Worm (Caenorhabditis elegans) whole organism, L4 larva: ENCODE measurements around the gene ZK1128.1.

Experiments
- D1046.2 ChIP-seq: fragments of 200-800 bp; sonication (Bioruptor generic); IDR thresholded peaks from 2 replicates; pipeline ENCODE4 v1.3.6; 2022; ENCODE audit warnings: missing genetic modification characterization, missing compliant biosample characterization
- F10B5.3 ChIP-seq: sonication (generic microtip); optimal IDR thresholded peaks from 2 replicates; lab custom pipeline; 2016; ENCODE audit warnings: mild to moderate bottlenecking, missing genetic modification characterization, missing compliant biosample characterization
- T26A8.4 ChIP-seq: fragments of 200-800 bp; sonication (Bioruptor generic); IDR thresholded peaks from 2 replicates; pipeline ENCODE4 v1.3.6; 2022; ENCODE audit warnings: missing genetic modification characterization, missing compliant biosample characterization
- Y75B8A.6 ChIP-seq: fragments of 200-800 bp; sonication (Bioruptor generic); IDR thresholded peaks from 2 replicates; pipeline ENCODE4 v1.3.6; 2022; ENCODE audit warnings: missing genetic modification reagents, missing genetic modification characterization, missing compliant biosample characterization
- aha-1 ChIP-seq: fragments of 150-350 bp; peaks from one replicate; lab custom pipeline; 2014; ENCODE audit warnings: missing biosample characterization, missing genetic modification characterization
- ama-1 ChIP-seq: fragments of 150-350 bp; optimal IDR thresholded peaks from 2 replicates; lab custom pipeline; 2014; ENCODE audit warnings: inconsistent platforms, mixed read lengths
- cey-2 ChIP-seq: sonication (generic microtip); optimal IDR thresholded peaks from 3 replicates; lab custom pipeline; 2017; ENCODE audit warnings: missing genetic modification characterization, mild to moderate bottlenecking, missing compliant biosample characterization, antibody characterized with exemption, borderline replicate concordance; ENCODE audit not compliant: insufficient read depth
- ctbp-1 ChIP-seq: fragments of 200-800 bp; sonication (Bioruptor generic); IDR thresholded peaks from 2 replicates; pipeline ENCODE4 v1.3.6; 2022; ENCODE audit warnings: missing genetic modification reagents, missing genetic modification characterization, missing compliant biosample characterization
- daf-19 ChIP-seq: fragments of 200-800 bp; sonication (Bioruptor generic); conservative IDR thresholded peaks from 2 replicates; pipeline ENCODE4 v1.3.6; 2022; ENCODE audit warnings: missing genetic modification characterization, missing compliant biosample characterization
- daf-8 ChIP-seq: fragments of 200-800 bp; sonication (Bioruptor generic); IDR thresholded peaks from 2 replicates; pipeline ENCODE4 v1.3.6; 2022; ENCODE audit warnings: missing genetic modification characterization, missing compliant biosample characterization
- duxl-1 ChIP-seq: sonication (generic microtip); optimal IDR thresholded peaks from 2 replicates; lab custom pipeline; 2016; ENCODE audit warnings: mild to moderate bottlenecking, missing genetic modification characterization, moderate library complexity, missing compliant biosample characterization; ENCODE audit not compliant: poor library complexity
- egl-27 ChIP-seq: sonication (generic microtip); optimal IDR thresholded peaks from 3 replicates; lab custom pipeline; 2017; ENCODE audit warnings: missing biosample characterization, missing genetic modification reagents, missing genetic modification characterization
- egl-43 ChIP-seq: fragments of 200-800 bp; sonication (Bioruptor generic); IDR thresholded peaks from 2 replicates; pipeline ENCODE4 v1.3.6; 2022; ENCODE audit warnings: missing genetic modification reagents, missing genetic modification characterization, missing compliant biosample characterization
- fkh-10 ChIP-seq: fragments of 150-350 bp; optimal IDR thresholded peaks from 2 replicates; lab custom pipeline; 2014; ENCODE audit warnings: missing biosample characterization, missing genetic modification reagents, missing genetic modification characterization
- hif-1 ChIP-seq, 2 experiments: sonication (generic microtip); optimal IDR thresholded peaks; 2 replicates each; lab custom pipeline; 2016 to 2017; ENCODE audit warnings: missing compliant biosample characterization in 2 of 2, missing genetic modification characterization in 2 of 2, missing genetic modification reagents in 2 of 2, missing genotype in 2 of 2, mild to moderate bottlenecking in 1 of 2
- hlh-11 ChIP-seq: fragments of 200-800 bp; sonication (Bioruptor generic); optimal IDR thresholded peaks from 2 replicates; lab custom pipeline; 2018; ENCODE audit warnings: mild to moderate bottlenecking, missing genetic modification characterization, missing compliant biosample characterization
- hlh-30 ChIP-seq: sonication (generic microtip); optimal IDR thresholded peaks from 2 replicates; lab custom pipeline; 2017; ENCODE audit warnings: antibody characterized with exemption, mild to moderate bottlenecking, missing genetic modification characterization, missing compliant biosample characterization; ENCODE audit not compliant: insufficient read depth
- hmg-1.1 ChIP-seq: fragments of 200-800 bp; sonication (Bioruptor generic); IDR thresholded peaks from 2 replicates; pipeline ENCODE4 v1.3.6; 2022; ENCODE audit warnings: missing genetic modification reagents, missing genetic modification characterization, missing compliant biosample characterization
- lin-13 ChIP-seq: fragments of 150-350 bp; optimal IDR thresholded peaks from 2 replicates; lab custom pipeline; 2014; ENCODE audit warnings: missing biosample characterization, missing genetic modification reagents, missing genetic modification characterization
- lin-29 ChIP-seq: fragments of 200-800 bp; sonication (Bioruptor generic); IDR thresholded peaks from 2 replicates; pipeline ENCODE4 v1.3.6; 2022; ENCODE audit warnings: missing genetic modification reagents, missing genetic modification characterization, missing compliant biosample characterization
- lin-39 ChIP-seq: fragments of 150-350 bp; optimal IDR thresholded peaks from 2 replicates; lab custom pipeline; 2014; ENCODE audit warnings: missing biosample characterization, missing genetic modification reagents, missing genetic modification characterization
- lsy-2 ChIP-seq, 2 experiments: fragments of 150-350 bp in 1 of 2; sonication (generic microtip) in 1 of 2; optimal IDR thresholded peaks; 2 replicates each; lab custom pipeline; 2014 to 2017; ENCODE audit warnings: missing biosample characterization in 2 of 2, missing genetic modification characterization in 2 of 2
- mdl-1 ChIP-seq, 2 experiments: fragments of 150-350 bp in 1 of 2; sonication (generic microtip) in 1 of 2; optimal IDR thresholded peaks; 2 replicates each; lab custom pipeline; 2014 to 2017; ENCODE audit warnings: missing biosample characterization in 2 of 2, missing genetic modification characterization in 2 of 2
- mdt-29 ChIP-seq: fragments of 200-800 bp; sonication (Bioruptor generic); IDR thresholded peaks from 2 replicates; pipeline ENCODE4 v1.3.6; 2022; ENCODE audit warnings: missing genetic modification reagents, missing genetic modification characterization, missing compliant biosample characterization
- mep-1 ChIP-seq: fragments of 150-350 bp; sonication (generic microtip); optimal IDR thresholded peaks from 3 replicates; lab custom pipeline; 2014; ENCODE audit warnings: missing biosample characterization, missing genetic modification characterization
- mxl-2 ChIP-seq: fragments of 200-800 bp; sonication (Bioruptor generic); conservative IDR thresholded peaks from 2 replicates; pipeline ENCODE4 v1.3.6; 2022; ENCODE audit warnings: missing genetic modification reagents, missing genetic modification characterization, missing compliant biosample characterization
- mxl-3 ChIP-seq: fragments of 200-800 bp; sonication (Bioruptor generic); optimal IDR thresholded peaks from 2 replicates; lab custom pipeline; 2018; ENCODE audit warnings: mild to moderate bottlenecking, missing genetic modification characterization, missing compliant biosample characterization
- nhr-102 ChIP-seq: sonication (generic microtip); optimal IDR thresholded peaks from 2 replicates; lab custom pipeline; 2016; ENCODE audit warnings: mild to moderate bottlenecking, missing genetic modification characterization, moderate library complexity, missing compliant biosample characterization
- nhr-11 ChIP-seq: fragments of 150-350 bp; optimal IDR thresholded peaks from 2 replicates; lab custom pipeline; 2014; ENCODE audit warnings: missing biosample characterization, missing genetic modification characterization
- nhr-237 ChIP-seq: sonication (generic microtip); optimal IDR thresholded peaks from 2 replicates; lab custom pipeline; 2017; ENCODE audit warnings: missing biosample characterization, missing genetic modification characterization
- nhr-25 ChIP-seq: sonication (generic microtip); optimal IDR thresholded peaks from 2 replicates; lab custom pipeline; 2017; ENCODE audit warnings: missing genetic modification characterization, mild to moderate bottlenecking, missing compliant biosample characterization, antibody characterized with exemption, moderate library complexity, borderline replicate concordance; ENCODE audit not compliant: insufficient read depth
- nhr-42 ChIP-seq: fragments of 200-800 bp; sonication (Bioruptor generic); IDR thresholded peaks from 2 replicates; pipeline ENCODE4 v1.3.6; 2022; ENCODE audit warnings: missing genetic modification characterization, missing compliant biosample characterization
- nhr-77 ChIP-seq: fragments of 150-350 bp; optimal IDR thresholded peaks from 2 replicates; lab custom pipeline; 2014; ENCODE audit warnings: missing biosample characterization, missing genetic modification characterization
- rbr-2 ChIP-seq: sonication (generic microtip); optimal IDR thresholded peaks from 2 replicates; lab custom pipeline; 2016; ENCODE audit warnings: missing genotype, missing genetic modification characterization, missing compliant biosample characterization
- saeg-2 ChIP-seq: fragments of 200-800 bp; sonication (Bioruptor generic); IDR thresholded peaks from 2 replicates; pipeline ENCODE4 v1.3.6; 2022; ENCODE audit warnings: missing genetic modification reagents, missing genetic modification characterization, missing compliant biosample characterization
- sdz-12 ChIP-seq: fragments of 200-800 bp; sonication (Bioruptor generic); optimal IDR thresholded peaks from 2 replicates; lab custom pipeline; 2018; ENCODE audit warnings: mild to moderate bottlenecking, missing genetic modification characterization, missing compliant biosample characterization
- set-16 ChIP-seq: fragments of 200-800 bp; sonication (Bioruptor generic); IDR thresholded peaks from 2 replicates; pipeline ENCODE4 v1.3.6; 2022; ENCODE audit warnings: missing genetic modification reagents, missing genetic modification characterization, missing compliant biosample characterization
- snpc-1.2 ChIP-seq: fragments of 200-800 bp; sonication (Bioruptor generic); IDR thresholded peaks from 2 replicates; pipeline ENCODE4 v1.3.6; 2022; ENCODE audit warnings: missing genetic modification reagents, missing genetic modification characterization, missing compliant biosample characterization
- spr-1 ChIP-seq: sonication (generic microtip); optimal IDR thresholded peaks from 2 replicates; lab custom pipeline; 2016; ENCODE audit warnings: mild to moderate bottlenecking, missing genetic modification characterization, missing compliant biosample characterization
- spr-3 ChIP-seq: fragments of 200-800 bp; sonication (Bioruptor generic); optimal IDR thresholded peaks from 2 replicates; lab custom pipeline; 2018; ENCODE audit warnings: mild to moderate bottlenecking, missing genetic modification characterization, missing compliant biosample characterization
- tag-97 ChIP-seq: fragments of 200-800 bp; sonication (Bioruptor generic); IDR thresholded peaks from 2 replicates; pipeline ENCODE4 v1.3.6; 2022; ENCODE audit warnings: missing genetic modification characterization, missing compliant biosample characterization
- zfp-3 ChIP-seq: fragments of 200-800 bp; sonication (Bioruptor generic); conservative IDR thresholded peaks from 2 replicates; pipeline ENCODE4 v1.3.6; 2022; ENCODE audit warnings: missing genetic modification reagents, missing genetic modification characterization, missing compliant biosample characterization
- ztf-7 ChIP-seq: fragments of 150-350 bp; optimal IDR thresholded peaks from 2 replicates; lab custom pipeline; 2014; ENCODE audit warnings: missing biosample characterization, missing genetic modification characterization

Gene ZK1128.1

DNA sequence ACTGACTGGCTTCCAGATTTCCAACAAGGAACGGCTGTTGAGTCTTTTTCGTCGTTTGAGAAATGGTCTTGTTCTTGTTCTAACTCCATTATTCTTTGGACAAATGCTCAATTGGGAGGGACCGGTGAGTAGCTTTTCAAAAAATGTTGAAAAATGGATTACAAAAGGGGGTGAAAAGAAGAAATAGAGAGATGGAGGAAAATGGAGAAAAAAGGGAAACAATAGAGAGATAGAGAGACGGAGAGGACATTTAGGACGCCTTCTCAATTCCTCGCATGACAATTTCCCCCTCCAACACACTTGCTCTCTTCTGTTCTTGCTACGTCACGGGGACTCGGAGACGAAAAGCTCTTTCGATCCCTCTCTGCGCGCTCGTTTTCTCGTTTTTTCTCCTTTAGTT is 38.4 kb upstream of the ZK1128.1 start (continued):
- TF ChIP-seq rbr-2 = peak; percentile 64
- TF ChIP-seq hlh-11 (tag; lab: Kevin White, UChicago) = peak; percentile 15
- no peak for TF ChIP-seq F10B5.3 (tag; lab: Kevin White, UChicago)
- no peak for TF ChIP-seq duxl-1
- TF ChIP-seq nhr-11 = no peak
- TF ChIP-seq mdt-29 = 0 out of 2 replicates have a peak, but pooled peaks have one; percentile 46

DNA sequence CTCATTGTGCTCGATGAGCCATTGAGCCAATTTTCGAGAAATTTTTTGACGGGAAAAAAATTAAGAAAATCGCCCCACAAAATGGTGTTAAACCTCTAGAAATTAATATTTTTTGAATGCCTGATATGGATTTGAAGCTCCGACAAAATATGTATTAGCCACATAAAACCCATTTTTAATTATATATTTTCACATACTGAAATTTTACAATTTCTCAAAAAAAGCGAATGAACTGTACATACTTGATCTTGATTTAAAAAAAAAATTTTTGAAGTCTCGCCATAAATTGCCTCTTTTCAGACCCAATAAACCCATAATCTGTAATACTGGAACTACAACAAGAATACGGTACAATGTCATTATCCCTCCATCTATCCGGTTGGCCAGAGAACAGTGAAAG is 37.9 kb upstream of the ZK1128.1 start, which contains the start of gene nac-3:
Gene nac-3, plus strand, starts transcription at position 301 of the 400 bp plus-strand sequence.
- TF ChIP-seq D1046.2 = no peak
- TF ChIP-seq ctbp-1 = no peak
- no peak for TF ChIP-seq nhr-25 (tag; lab: Kevin White, UChicago)
- no peak for TF ChIP-seq hmg-1.1
- TF ChIP-seq nhr-102 = no peak
- 0 out of 2 replicates have a peak, but pooled peaks have one; percentile 20 for TF ChIP-seq zfp-3 (GFP tag; lab: Robert Waterston, UW)
- TF ChIP-seq, all 104 proteins: peak for 1

DNA sequence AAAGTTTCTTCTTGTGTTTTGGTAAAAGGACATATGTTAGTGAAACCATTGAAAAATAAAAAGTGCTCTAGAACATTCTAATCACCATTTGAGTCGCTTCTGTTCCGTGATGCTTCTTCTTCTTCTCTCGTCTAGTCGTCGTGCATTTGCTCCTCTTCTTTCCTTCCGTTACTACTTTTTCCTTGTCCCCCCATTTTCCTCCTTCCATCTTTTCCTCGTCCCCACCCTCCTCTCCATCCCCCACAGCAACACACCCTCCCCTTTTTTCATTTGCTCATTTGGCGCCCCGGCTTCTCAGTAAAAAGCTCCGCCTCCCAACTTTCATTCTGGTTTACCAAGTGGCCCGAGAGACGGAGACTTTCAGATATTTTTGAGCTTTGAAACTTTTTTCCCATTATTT is 37.2 kb upstream of the ZK1128.1 start:
- TF ChIP-seq daf-8 (GFP tag; lab: Robert Waterston, UW) (no peak), lin-29 (no peak), daf-19 (GFP tag; lab: Robert Waterston, UW) (no peak), mxl-2 (GFP tag; lab: Robert Waterston, UW) (no peak), nhr-77 (tag; lab: Kevin White, UChicago) (no peak), nhr-237 (no peak), ztf-7 (no peak), aha-1 (tag; lab: Kevin White, UChicago) (peak; percentile 11), hif-1 (tag; optimal IDR thresholded peaks at IDR 0.05; lab: Kevin White, UChicago) (peak in 1 of 2 experiments; percentile 7), hmg-1.1 (peak; percentile 50; the same call in 1 of the 2 replicates), nhr-42 (GFP tag; lab: Robert Waterston, UW) (no peak), egl-27 (tag; lab: Kevin White, UChicago) (no peak), snpc-1.2 (no peak), T26A8.4 (GFP tag; lab: Robert Waterston, UW) (no peak), lin-39 (no peak), ama-1 (lab: Kevin White, UChicago) (peak; percentile 30), cey-2 (tag; lab: Kevin White, UChicago) (no peak), tag-97 (GFP tag; lab: Robert Waterston, UW) (no peak), lsy-2 (tag; optimal IDR thresholded peaks at IDR 0.05; lab: Kevin White, UChicago) (peak; percentile 8 to 64), sdz-12 (GFP tag; lab: Kevin White, UChicago) (no peak), mep-1 (tag; lab: Kevin White, UChicago) (peak; percentile 42), spr-3 (GFP tag; lab: Kevin White, UChicago) (no peak), hlh-11 (tag; lab: Kevin White, UChicago) (peak; percentile 32), Y75B8A.6 (GFP tag; lab: Robert Waterston, UW) (no peak), fkh-10 (GFP tag; lab: Kevin White, UChicago) (peak; percentile 52), hlh-30 (tag; lab: Kevin White, UChicago) (peak; percentile 22), mdl-1 (tag; optimal IDR thresholded peaks at IDR 0.05; lab: Kevin White, UChicago) (peak in 1 of 2 experiments; percentile 7), zfp-3 (GFP tag; lab: Robert Waterston, UW) (no peak), mxl-3 (GFP tag; lab: Kevin White, UChicago) (no peak), lin-13 (GFP tag; lab: Kevin White, UChicago) (no peak), spr-1 (tag; lab: Kevin White, UChicago) (no peak), set-16 (peak; percentile 55), nhr-11 (no peak), egl-43 (peak; percentile 57; the same call in 1 of the 2 replicates), ctbp-1 (peak; percentile 86), saeg-2 (GFP tag; lab: Robert Waterston, UW) (no peak)
